Worm (Caenorhabditis elegans) whole organism, L3 larva: ENCODE data around the gene srg-20.

Experiments
- ZK546.5 ChIP-seq: sonication (generic microtip); optimal IDR thresholded peaks from 2 replicates; lab custom pipeline; 2017; ENCODE audit warnings: missing biosample characterization, missing genetic modification characterization
- ama-1 ChIP-seq: fragments of 150-350 bp; optimal IDR thresholded peaks from 2 replicates; lab custom pipeline; 2018
- elt-3 ChIP-seq, 3 experiments: fragments of 150-350 bp in 1 of 3; sonication (generic microtip) in 2 of 3; optimal IDR thresholded peaks; 2 replicates in 2 of 3; 4 replicates in 1 of 3; lab custom pipeline; 2014 to 2017; ENCODE audit warnings: missing biosample characterization in 3 of 3, missing genetic modification characterization in 3 of 3
- fkh-10 ChIP-seq: sonication (generic microtip); optimal IDR thresholded peaks from 2 replicates; lab custom pipeline; 2017; ENCODE audit warnings: missing biosample characterization, missing genetic modification reagents, missing genetic modification characterization
- fos-1 ChIP-seq: fragments of 150-350 bp; optimal IDR thresholded peaks from 2 replicates; lab custom pipeline; 2014; ENCODE audit warnings: missing biosample characterization, missing genetic modification characterization
- jun-1 ChIP-seq: fragments of 150-350 bp; optimal IDR thresholded peaks from 2 replicates; lab custom pipeline; 2014; ENCODE audit warnings: missing biosample characterization, missing genetic modification reagents, missing genetic modification characterization
- mdl-1 ChIP-seq: fragments of 150-350 bp; optimal IDR thresholded peaks from 2 replicates; lab custom pipeline; 2014; ENCODE audit warnings: missing biosample characterization, missing genetic modification characterization
- nhr-12 ChIP-seq: fragments of 150-350 bp; optimal IDR thresholded peaks from 2 replicates; lab custom pipeline; 2014; ENCODE audit warnings: missing biosample characterization, missing genetic modification characterization
- nhr-23 ChIP-seq: fragments of 150-350 bp; optimal IDR thresholded peaks from 2 replicates; lab custom pipeline; 2014; ENCODE audit warnings: missing biosample characterization, missing genetic modification reagents, missing genetic modification characterization
- nhr-25 ChIP-seq: sonication (generic microtip); optimal IDR thresholded peaks from 2 replicates; lab custom pipeline; 2017; ENCODE audit warnings: missing biosample characterization, missing genetic modification characterization
- unc-39 ChIP-seq: sonication (generic microtip); optimal IDR thresholded peaks from 4 replicates; lab custom pipeline; 2017; ENCODE audit warnings: missing biosample characterization, missing genetic modification characterization
- unc-62 ChIP-seq: fragments of 150-350 bp; sonication (generic microtip); optimal IDR thresholded peaks from 4 replicates; lab custom pipeline; 2014; ENCODE audit warnings: missing biosample characterization, missing genetic modification reagents, missing genetic modification characterization
- ztf-11 ChIP-seq: fragments of 150-350 bp; optimal IDR thresholded peaks from 2 replicates; lab custom pipeline; 2014; ENCODE audit warnings: missing biosample characterization, missing genetic modification characterization

- TF ChIP-seq nhr-12 (tag; lab: Kevin White, UChicago) (no peak), elt-3 (tag; optimal IDR thresholded peaks at IDR 0.05; lab: Kevin White, UChicago) (no peak), unc-39 (tag; lab: Kevin White, UChicago) (no peak), fkh-10 (no peak), mdl-1 (no peak), nhr-25 (tag; lab: Kevin White, UChicago) (no peak), fos-1 (tag; lab: Kevin White, UChicago) (no peak), nhr-23 (tag; lab: Kevin White, UChicago) (no peak), ztf-11 (tag; lab: Kevin White, UChicago) (no peak), ZK546.5 (no peak), jun-1 (no peak), ama-1 (lab: Kevin White, UChicago) (no peak), unc-62 (GFP tag; lab: Kevin White, UChicago) (no peak)
Observed at ce11 chrII:1644777-1645348, 8.4 kb downstream of the srg-20 start, which contains the start of gene ZC204.6.
